Worm (Caenorhabditis elegans) whole organism, dauer: ENCODE data around the gene ints-13.

ENCODE experiments used
- unc-62 ChIP-seq: sonication (generic microtip); optimal IDR thresholded peaks from 2 replicates; lab custom pipeline; 2017; ENCODE audit warnings: missing biosample characterization, missing genetic modification reagents, missing genetic modification characterization

Gene ints-13

ce11 chrIV:237350-237749, at the start of gene ints-13:
Gene ints-13 (minus strand): TSS chrIV:237450.
- no peak for TF ChIP-seq unc-62

- no peak for TF ChIP-seq unc-62
Measured at ce11 chrIV:283347-283746, 46.1 kb upstream of the ints-13 start, which contains the start of gene best-19. Gene best-19 (plus strand): TSS chrIV:283647.

- no peak for TF ChIP-seq unc-62
Measured at ce11 chrIV:282008-282407, 44.8 kb upstream of the ints-13 start.

- TF ChIP-seq unc-62, result no peak
Measured at ce11 chrIV:278284-278683, 41.0 kb upstream of the ints-13 start.

- TF ChIP-seq unc-62, result no peak
Measured at ce11 chrIV:275146-275545, 37.9 kb upstream of the ints-13 start.

- no peak for TF ChIP-seq unc-62
Measured at ce11 chrIV:274185-274584, 36.9 kb upstream of the ints-13 start, which contains the start of gene sma-10. Gene sma-10 (plus strand): TSS chrIV:274420.

ce11 chrIV:273299-273698, 36.0 kb upstream of the ints-13 start, which contains the start of gene srh-282:
Gene srh-282 (minus strand): TSS chrIV:273399.
- TF ChIP-seq unc-62, result no peak

- no peak for TF ChIP-seq unc-62
Measured at ce11 chrIV:269107-269506, 31.9 kb upstream of the ints-13 start, which contains the start of gene T21D12.11. Gene T21D12.11 (plus strand): TSS chrIV:269407.

- no peak for TF ChIP-seq unc-62
Measured at ce11 chrIV:266148-266547, 28.9 kb upstream of the ints-13 start, which contains the start of gene T21D12.12. Gene T21D12.12 (plus strand): TSS chrIV:266448.

ce11 chrIV:264182-264709, 27.0 kb upstream of the ints-13 start, which contains the start of gene pat-6:
Gene pat-6 (minus strand): TSS chrIV:264232.
- TF ChIP-seq unc-62, result no peak

- no peak for TF ChIP-seq unc-62
Measured at ce11 chrIV:262460-262859, 25.2 kb upstream of the ints-13 start.

ce11 chrIV:261607-262006, 24.4 kb upstream of the ints-13 start, which contains the start of gene pqbp-1.1:
Gene pqbp-1.1 (minus strand): TSS chrIV:261683.
- no peak for TF ChIP-seq unc-62

- TF ChIP-seq unc-62, result no peak
Measured at ce11 chrIV:259142-259541, 21.9 kb upstream of the ints-13 start, which contains the start of gene dpy-9. Gene dpy-9 (minus strand): TSS chrIV:259204.

- no peak for TF ChIP-seq unc-62
Measured at ce11 chrIV:258362-258761, 21.1 kb upstream of the ints-13 start.

ce11 chrIV:257095-257494, 19.8 kb upstream of the ints-13 start, which contains the start of gene R02D3.8:
Gene R02D3.8 (minus strand): TSS chrIV:257203.
- no peak for TF ChIP-seq unc-62

ce11 chrIV:255379-255857, 18.2 kb upstream of the ints-13 start, which contains the start of gene rcat-1:
Gene rcat-1 (minus strand): TSS chrIV:255429.
- TF ChIP-seq unc-62, result no peak

- TF ChIP-seq unc-62, result no peak
Measured at ce11 chrIV:252454-252853, 15.2 kb upstream of the ints-13 start, which contains the start of gene grl-19. Gene grl-19 (minus strand): TSS chrIV:252554.

- TF ChIP-seq unc-62, result no peak
Measured at ce11 chrIV:247494-247893, 10.2 kb upstream of the ints-13 start.
